Fruit fly (Drosophila melanogaster) whole organism, embryonic: ENCODE results near the gene aop.

ENCODE experiments used
- Aef1 ChIP-seq: fragments of 200-800 bp; sonication (Bioruptor generic); IDR thresholded peaks from 3 replicates; pipeline ENCODE4 v1.3.6; 2022; ENCODE audit warnings: missing biosample characterization, missing genetic modification characterization
- Atf3 ChIP-seq: fragments of 200-800 bp; sonication (Bioruptor generic); optimal IDR thresholded peaks from 3 replicates; lab custom pipeline; 2016; ENCODE audit warnings: missing biosample characterization, missing genetic modification characterization
- Awh ChIP-seq: fragments of 200-800 bp; sonication (Bioruptor generic); IDR thresholded peaks from 2 replicates; pipeline ENCODE4, ENCODE4 v1.3.6; 2022; ENCODE audit warnings: missing biosample characterization, missing genetic modification characterization
- B-H2 ChIP-seq: fragments of 200-800 bp; sonication (Bioruptor generic); optimal IDR thresholded peaks from 2 replicates; lab custom pipeline; 2018; ENCODE audit warnings: missing biosample characterization, mild to moderate bottlenecking, missing genetic modification characterization
- C15 ChIP-seq: fragments of 200-800 bp; sonication (Bioruptor generic); IDR thresholded peaks from 3 replicates; pipeline ENCODE4 v1.3.6; 2022; ENCODE audit warnings: missing biosample characterization, missing genetic modification characterization
- CG10431 ChIP-seq: fragments of 200-800 bp; sonication (Bioruptor generic); optimal IDR thresholded peaks from 3 replicates; lab custom pipeline; 2018; ENCODE audit warnings: missing biosample characterization, mild to moderate bottlenecking, missing genetic modification characterization
- CG10979 ChIP-seq: fragments of 200-800 bp; sonication (Bioruptor generic); optimal IDR thresholded peaks from 2 replicates; lab custom pipeline; 2018; ENCODE audit warnings: missing biosample characterization, mild to moderate bottlenecking, missing genetic modification characterization, moderate library complexity
- CG11247 ChIP-seq: fragments of 200-800 bp; sonication (Bioruptor generic); IDR thresholded peaks from 2 replicates; pipeline ENCODE4 v1.3.6; 2022; ENCODE audit warnings: missing biosample characterization, missing genetic modification characterization
- CG12104 ChIP-seq: fragments of 200-800 bp; sonication (Bioruptor generic); optimal IDR thresholded peaks from 3 replicates; lab custom pipeline; 2016; ENCODE audit warnings: missing biosample characterization, missing genetic modification characterization
- CG12744 ChIP-seq: fragments of 200-800 bp; sonication (Bioruptor generic); optimal IDR thresholded peaks from 2 replicates; lab custom pipeline; 2016; ENCODE audit warnings: missing biosample characterization, missing genetic modification characterization
- CG13424 ChIP-seq: fragments of 200-800 bp; sonication (Bioruptor generic); optimal IDR thresholded peaks from 2 replicates; lab custom pipeline; 2019; ENCODE audit warnings: missing biosample characterization, mild to moderate bottlenecking, missing genetic modification characterization, moderate library complexity
- CG1529 ChIP-seq: fragments of 200-800 bp; sonication (Bioruptor generic); optimal IDR thresholded peaks from 3 replicates; lab custom pipeline; 2018; ENCODE audit warnings: missing biosample characterization, missing genetic modification characterization
- CG1832 ChIP-seq: fragments of 200-800 bp; sonication (Bioruptor generic); optimal IDR thresholded peaks from 2 replicates; lab custom pipeline; 2017; ENCODE audit warnings: missing biosample characterization, mild to moderate bottlenecking, missing genetic modification characterization, inconsistent platforms
- CG2712 ChIP-seq: fragments of 200-800 bp; optimal IDR thresholded peaks from 3 replicates; lab custom pipeline; 2019; ENCODE audit warnings: missing biosample characterization, mild to moderate bottlenecking, missing genetic modification characterization, moderate library complexity
- CG31441 ChIP-seq: fragments of 200-800 bp; sonication (Bioruptor generic); IDR thresholded peaks from 2 replicates; pipeline ENCODE4 v1.3.6; 2022; ENCODE audit warnings: missing biosample characterization, missing genetic modification characterization
- CG3407 ChIP-seq: fragments of 200-800 bp; sonication (Bioruptor generic); optimal IDR thresholded peaks from 2 replicates; lab custom pipeline; 2018; ENCODE audit warnings: missing biosample characterization, mild to moderate bottlenecking, missing genetic modification characterization
- CG4404 ChIP-seq: fragments of 200-800 bp; sonication (Bioruptor generic); IDR thresholded peaks from 2 replicates; pipeline ENCODE4 v1.3.6; 2022; ENCODE audit warnings: missing biosample characterization, missing genetic modification characterization
- CG4424 ChIP-seq: fragments of 200-800 bp; sonication (Bioruptor generic); optimal IDR thresholded peaks from 3 replicates; lab custom pipeline; 2016; ENCODE audit warnings: missing biosample characterization, missing genetic modification characterization
- CG6854 ChIP-seq: fragments of 200-800 bp; sonication (Bioruptor generic); optimal IDR thresholded peaks from 3 replicates; lab custom pipeline; 2017; ENCODE audit warnings: missing biosample characterization, mild to moderate bottlenecking, missing genetic modification characterization
- CG8089 ChIP-seq: fragments of 200-800 bp; sonication (Bioruptor generic); optimal IDR thresholded peaks from 3 replicates; lab custom pipeline; 2016; ENCODE audit warnings: missing biosample characterization, missing genetic modification characterization
- CG9932 ChIP-seq: fragments of 200-800 bp; sonication (Bioruptor generic); IDR thresholded peaks from 2 replicates; pipeline ENCODE4 v1.3.6; 2022; ENCODE audit warnings: missing biosample characterization, missing genetic modification characterization
- Chrac-16 ChIP-seq: fragments of 200-800 bp; sonication (Bioruptor generic); optimal IDR thresholded peaks from 3 replicates; lab custom pipeline; 2016; ENCODE audit warnings: missing biosample characterization, missing genetic modification characterization
- CrebB ChIP-seq: fragments of 200-800 bp; sonication (Bioruptor generic); optimal IDR thresholded peaks from 3 replicates; lab custom pipeline; 2018; ENCODE audit warnings: missing biosample characterization, mild to moderate bottlenecking, missing genetic modification characterization
- D ChIP-seq, 2 experiments: fragments of 200-800 bp in 1 of 2; fragments of >200 bp in 1 of 2; sonication (Bioruptor generic) in 1 of 2; optimal IDR thresholded peaks; 2 replicates in 1 of 2; 3 replicates in 1 of 2; lab custom pipeline; 2017; ENCODE audit warnings: mild to moderate bottlenecking in 1 of 2, missing biosample characterization in 1 of 2, missing genetic modification characterization in 1 of 2, missing genetic modification reagents in 1 of 2
- Dip3 ChIP-seq: fragments of 200-800 bp; sonication (Bioruptor generic); optimal IDR thresholded peaks from 3 replicates; lab custom pipeline; 2016; ENCODE audit warnings: missing biosample characterization, missing genetic modification characterization
- Ets97D ChIP-seq: fragments of 200-800 bp; sonication (Bioruptor generic); optimal IDR thresholded peaks from 3 replicates; lab custom pipeline; 2016; ENCODE audit warnings: missing biosample characterization, missing genetic modification characterization
- HHEX ChIP-seq: fragments of 200-800 bp; sonication (Bioruptor generic); optimal IDR thresholded peaks from 3 replicates; lab custom pipeline; 2017; ENCODE audit warnings: missing biosample characterization, mild to moderate bottlenecking, missing genetic modification characterization, missing genetic modification reagents
- MTF-1 ChIP-seq: fragments of 200-800 bp; sonication (Bioruptor generic); optimal IDR thresholded peaks from 2 replicates; lab custom pipeline; 2018; ENCODE audit warnings: missing biosample characterization, mild to moderate bottlenecking, missing genetic modification characterization, borderline replicate concordance
- Tbp ChIP-seq: fragments of >200 bp; optimal IDR thresholded peaks from 2 replicates; lab custom pipeline; 2018; ENCODE audit warnings: missing biosample characterization, missing genetic modification characterization
- Xbp1 ChIP-seq: fragments of 200-800 bp; sonication (Bioruptor generic); optimal IDR thresholded peaks from 3 replicates; lab custom pipeline; 2016; ENCODE audit warnings: missing biosample characterization, mild to moderate bottlenecking, missing genetic modification characterization
- ash1 ChIP-seq: fragments of 200-800 bp; sonication (Bioruptor generic); optimal IDR thresholded peaks from 2 replicates; lab custom pipeline; 2018; ENCODE audit warnings: missing biosample characterization, mild to moderate bottlenecking, missing genetic modification characterization
- ci ChIP-seq: fragments of 200-800 bp; sonication (Bioruptor generic); IDR thresholded peaks from 3 replicates; pipeline ENCODE4 v1.3.6; 2022; ENCODE audit warnings: missing biosample characterization, missing genetic modification characterization
- eve ChIP-seq, 2 experiments: fragments of >200 bp; optimal IDR thresholded peaks; 2 replicates each; lab custom pipeline; 2017; ENCODE audit warnings: missing biosample characterization in 2 of 2, missing genetic modification characterization in 2 of 2
- exex ChIP-seq: fragments of 200-800 bp; sonication (Bioruptor generic); optimal IDR thresholded peaks from 4 replicates; lab custom pipeline; 2018; ENCODE audit warnings: missing biosample characterization, mild to moderate bottlenecking, missing genetic modification characterization, moderate library complexity
- eyg ChIP-seq: fragments of 200-800 bp; sonication (Bioruptor generic); optimal IDR thresholded peaks from 3 replicates; lab custom pipeline; 2016; ENCODE audit warnings: missing biosample characterization, missing genetic modification characterization
- gro ChIP-seq: fragments of 200-800 bp; sonication (Bioruptor generic); optimal IDR thresholded peaks from 2 replicates; lab custom pipeline; 2016; ENCODE audit warnings: missing biosample characterization, missing genetic modification characterization
- hb ChIP-seq: fragments of 200-800 bp; sonication (Bioruptor generic); IDR thresholded peaks from 3 replicates; pipeline ENCODE4 v1.3.6; 2022; ENCODE audit warnings: missing biosample characterization, missing genetic modification characterization; ENCODE audit not compliant: partially characterized antibody
- jing ChIP-seq: fragments of 200-800 bp; sonication (Bioruptor generic); optimal IDR thresholded peaks from 2 replicates; lab custom pipeline; 2018; ENCODE audit warnings: missing biosample characterization, mild to moderate bottlenecking, missing genetic modification characterization
- kah ChIP-seq: fragments of 200-800 bp; sonication (Bioruptor generic); optimal IDR thresholded peaks from 2 replicates; lab custom pipeline; 2018; ENCODE audit warnings: missing biosample characterization, mild to moderate bottlenecking, missing genetic modification characterization
- org-1 ChIP-seq: fragments of 200-800 bp; sonication (Bioruptor generic); optimal IDR thresholded peaks from 2 replicates; lab custom pipeline; 2017; ENCODE audit warnings: missing biosample characterization, missing genetic modification characterization
- pb ChIP-seq: fragments of 200-800 bp; sonication (Bioruptor generic); optimal IDR thresholded peaks from 3 replicates; lab custom pipeline; 2016; ENCODE audit warnings: missing biosample characterization, missing genetic modification characterization
- phol ChIP-seq: fragments of 200-800 bp; sonication (Bioruptor generic); optimal IDR thresholded peaks from 3 replicates; lab custom pipeline; 2018; ENCODE audit warnings: missing biosample characterization, mild to moderate bottlenecking, missing genetic modification characterization, moderate library complexity
- prd ChIP-seq, 3 experiments: fragments of >200 bp in 2 of 3; fragments of 200-800 bp in 1 of 3; sonication (Bioruptor generic) in 1 of 3; optimal IDR thresholded peaks in 2 of 3; IDR thresholded peaks in 1 of 3; 2 replicates in 2 of 3; 3 replicates in 1 of 3; pipeline versions ENCODE4 v1.3.6 to Lab custom; 2017 to 2022; ENCODE audit warnings: missing biosample characterization in 1 of 3, missing genetic modification characterization in 1 of 3
- sisA ChIP-seq: fragments of 200-800 bp; sonication (Bioruptor generic); IDR thresholded peaks from 2 replicates; pipeline ENCODE4 v1.3.6; 2022; ENCODE audit warnings: missing biosample characterization, missing genetic modification characterization
- tna ChIP-seq: fragments of 200-800 bp; sonication (Bioruptor generic); IDR thresholded peaks from 2 replicates; pipeline ENCODE4 v1.3.6; 2022; ENCODE audit warnings: missing biosample characterization, missing genetic modification characterization; ENCODE audit not compliant: partially characterized antibody
- tup ChIP-seq: fragments of 200-800 bp; sonication (Bioruptor generic); optimal IDR thresholded peaks from 2 replicates; lab custom pipeline; 2016; ENCODE audit warnings: missing biosample characterization, mild to moderate bottlenecking, missing genetic modification characterization, moderate library complexity
- tx ChIP-seq: fragments of 200-800 bp; sonication (Bioruptor generic); optimal IDR thresholded peaks from 2 replicates; lab custom pipeline; 2016; ENCODE audit warnings: missing biosample characterization, missing genetic modification characterization
- wek ChIP-seq: fragments of 200-800 bp; sonication (Bioruptor generic); optimal IDR thresholded peaks from 3 replicates; lab custom pipeline; 2018; ENCODE audit warnings: missing biosample characterization, mild to moderate bottlenecking, missing genetic modification characterization, moderate library complexity
- zf30C ChIP-seq: fragments of 200-800 bp; sonication (Bioruptor generic); optimal IDR thresholded peaks from 3 replicates; lab custom pipeline; 2018; ENCODE audit warnings: missing biosample characterization, mild to moderate bottlenecking, missing genetic modification characterization

aop gene

DNA sequence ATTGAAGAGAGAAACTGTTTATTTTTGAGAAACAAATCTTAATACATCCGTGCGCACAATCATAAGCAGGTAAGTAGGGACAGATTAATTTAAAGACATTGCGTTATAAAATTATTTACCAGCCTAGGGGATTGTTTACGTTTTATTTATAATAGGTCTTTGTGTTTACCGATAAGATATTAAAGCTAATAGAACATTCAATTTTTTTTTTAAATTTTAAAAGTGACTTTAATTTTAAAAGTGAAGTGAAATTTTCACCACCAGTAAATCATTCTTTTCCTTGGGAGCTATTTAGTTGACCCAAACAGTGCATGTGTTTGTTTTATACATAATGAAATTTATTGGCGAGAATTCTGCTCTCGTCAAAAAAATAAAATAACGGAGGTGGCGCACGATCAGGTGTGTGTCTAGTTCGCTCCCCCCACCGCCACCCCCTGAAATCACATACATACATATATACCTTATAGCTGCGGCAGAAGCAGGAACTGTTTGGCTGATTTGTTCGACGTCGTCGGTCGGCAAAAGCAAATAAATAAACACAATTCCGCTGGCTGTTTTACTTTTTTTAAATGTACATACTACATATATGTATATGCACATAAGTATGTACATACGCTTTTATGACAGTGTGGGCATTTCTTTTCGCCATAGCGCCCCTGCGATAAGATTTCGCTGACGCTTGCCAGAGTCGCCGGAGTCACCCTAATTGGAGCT lies 2.5 kb downstream of the aop start (continued):
- TF ChIP-seq CG31441 (GFP tag; lab: Robert Waterston, UW) = peak; percentile 58
- no peak for TF ChIP-seq CG10979
- TF ChIP-seq sisA = no peak
- TF ChIP-seq jing (GFP tag; lab: Kevin White, UChicago) = no peak
- TF ChIP-seq CG1832 (GFP tag; lab: Kevin White, UChicago) = no peak
- no peak for TF ChIP-seq CG3407 (GFP tag; lab: Kevin White, UChicago)
- TF ChIP-seq CG12104 = no peak
- no peak for TF ChIP-seq wek
- TF ChIP-seq CG4424 = peak; percentile 20
- TF ChIP-seq Aef1 (GFP tag; lab: Robert Waterston, UW) = no peak
- TF ChIP-seq prd (optimal IDR thresholded peaks at IDR 0.05; lab: Kevin White, UChicago) = no peak
- peak; percentile 50; the same call in 2 of the 3 replicates for TF ChIP-seq prd (GFP tag; IDR thresholded peaks at IDR 0.05; lab: Robert Waterston, UW)
- no peak for TF ChIP-seq CrebB (tag; lab: Kevin White, UChicago)
- TF ChIP-seq exex (tag; lab: Kevin White, UChicago) = no peak
- peak; percentile 8 for TF ChIP-seq B-H2 (GFP tag; lab: Kevin White, UChicago)
- no peak for TF ChIP-seq Chrac-16 (GFP tag; lab: Kevin White, UChicago)
- TF ChIP-seq Atf3 (GFP tag; lab: Kevin White, UChicago) = no peak
- TF ChIP-seq ci (GFP tag; lab: Robert Waterston, UW) = 0 out of 3 replicates have a peak, but pooled peaks have one; percentile 10
- peak; percentile 54 for TF ChIP-seq phol
- peak; percentile 40 for TF ChIP-seq HHEX (GFP tag; lab: Kevin White, UChicago)
- TF ChIP-seq CG4404 = no peak
- TF ChIP-seq eyg (GFP tag; lab: Kevin White, UChicago) = no peak
- no peak for TF ChIP-seq ash1
- no peak for TF ChIP-seq D (optimal IDR thresholded peaks at IDR 0.05; lab: Kevin White, UChicago)
- no peak for TF ChIP-seq D (GFP tag; optimal IDR thresholded peaks at IDR 0.05; lab: Kevin White, UChicago)
- TF ChIP-seq CG2712 = peak; percentile 53
- TF ChIP-seq CG12744 (GFP tag; lab: Kevin White, UChicago) = peak; percentile 66
- no peak for TF ChIP-seq pb (GFP tag; lab: Kevin White, UChicago)
- no peak for TF ChIP-seq Tbp (GFP tag; lab: Kevin White, UChicago)
- no peak for TF ChIP-seq tx (GFP tag; lab: Kevin White, UChicago)
- no peak for TF ChIP-seq tup (GFP tag; lab: Kevin White, UChicago)
- no peak for TF ChIP-seq hb (GFP tag; lab: Robert Waterston, UW)
- TF ChIP-seq CG11247 (GFP tag; lab: Robert Waterston, UW) = no peak; the same call in 1 of the 2 replicates
- no peak for TF ChIP-seq C15 (GFP tag; lab: Robert Waterston, UW)
- TF ChIP-seq CG8089 (GFP tag; lab: Kevin White, UChicago) = no peak
- peak; percentile 47 for TF ChIP-seq org-1
- no peak for TF ChIP-seq zf30C (GFP tag; lab: Kevin White, UChicago)
- no peak for TF ChIP-seq CG1529 (GFP tag; lab: Kevin White, UChicago)
- no peak for TF ChIP-seq Awh (GFP tag; lab: Robert Waterston, UW)
- peak in 1 of 2 experiments; percentile 58 for TF ChIP-seq eve (GFP tag; optimal IDR thresholded peaks at IDR 0.05; lab: Kevin White, UChicago)
- peak; percentile 71 for TF ChIP-seq CG13424
- TF ChIP-seq gro (GFP tag; lab: Kevin White, UChicago) = no peak
- peak; percentile 62 for TF ChIP-seq CG9932 (GFP tag; lab: Robert Waterston, UW)
- no peak for TF ChIP-seq CG10431
- peak; percentile 26 for TF ChIP-seq Dip3 (GFP tag; lab: Kevin White, UChicago)
- no peak for TF ChIP-seq MTF-1 (GFP tag; lab: Kevin White, UChicago)
- TF ChIP-seq tna (GFP tag; lab: Robert Waterston, UW) = no peak
- peak; percentile 24 for TF ChIP-seq Xbp1 (GFP tag; lab: Kevin White, UChicago)
- no peak for TF ChIP-seq kah
- peak; percentile 28 for TF ChIP-seq CG6854
- no peak for TF ChIP-seq Ets97D
